Worm (Caenorhabditis elegans) whole organism, L3 larva: ENCODE results near the gene srh-127.

ENCODE experiments used
- ZK546.5 ChIP-seq: sonication (generic microtip); optimal IDR thresholded peaks from 2 replicates; lab custom pipeline; 2017; ENCODE audit warnings: missing biosample characterization, missing genetic modification characterization
- aly-2 ChIP-seq: fragments of 150-350 bp; optimal IDR thresholded peaks from 2 replicates; lab custom pipeline; 2014; ENCODE audit warnings: missing biosample characterization, missing genetic modification characterization
- egl-27 ChIP-seq: sonication (generic microtip); optimal IDR thresholded peaks from 4 replicates; lab custom pipeline; 2017; ENCODE audit warnings: missing biosample characterization, missing genetic modification reagents, missing genetic modification characterization
- elt-3 ChIP-seq, 3 experiments: fragments of 150-350 bp in 1 of 3; sonication (generic microtip) in 2 of 3; optimal IDR thresholded peaks; 2 replicates in 2 of 3; 4 replicates in 1 of 3; lab custom pipeline; 2014 to 2017; ENCODE audit warnings: missing biosample characterization in 3 of 3, missing genetic modification characterization in 3 of 3
- lin-15B ChIP-seq: fragments of 150-350 bp; optimal IDR thresholded peaks from 2 replicates; lab custom pipeline; 2014; ENCODE audit warnings: missing biosample characterization, missing genetic modification characterization
- mdl-1 ChIP-seq: fragments of 150-350 bp; optimal IDR thresholded peaks from 2 replicates; lab custom pipeline; 2014; ENCODE audit warnings: missing biosample characterization, missing genetic modification characterization
- nhr-76 ChIP-seq: fragments of 150-350 bp; sonication (generic microtip); optimal IDR thresholded peaks from 5 replicates; lab custom pipeline; 2014; ENCODE audit warnings: missing biosample characterization, missing genetic modification characterization
- snpc-4 ChIP-seq: fragments of 150-350 bp; optimal IDR thresholded peaks from 2 replicates; lab custom pipeline; 2014; ENCODE audit warnings: missing biosample characterization, missing genetic modification characterization

- TF ChIP-seq snpc-4 (tag; lab: Kevin White, UChicago): no peak
- no peak for TF ChIP-seq egl-27
- TF ChIP-seq ZK546.5 (tag; lab: Kevin White, UChicago): no peak
- no peak for TF ChIP-seq nhr-76 (tag; lab: Kevin White, UChicago)
- no peak for TF ChIP-seq aly-2
- TF ChIP-seq lin-15B (tag; lab: Kevin White, UChicago): no peak
- TF ChIP-seq elt-3 (tag; optimal IDR thresholded peaks at IDR 0.05; lab: Kevin White, UChicago): no peak
- no peak for TF ChIP-seq mdl-1 (tag; lab: Kevin White, UChicago)
These were observed 4.4 kb upstream of the srh-127 start, which contains the start of gene srw-4 for ce11 chrV:2888681-2889080.
